Worm (Caenorhabditis elegans): ENCODE data around the gene twk-43.

DNA sequence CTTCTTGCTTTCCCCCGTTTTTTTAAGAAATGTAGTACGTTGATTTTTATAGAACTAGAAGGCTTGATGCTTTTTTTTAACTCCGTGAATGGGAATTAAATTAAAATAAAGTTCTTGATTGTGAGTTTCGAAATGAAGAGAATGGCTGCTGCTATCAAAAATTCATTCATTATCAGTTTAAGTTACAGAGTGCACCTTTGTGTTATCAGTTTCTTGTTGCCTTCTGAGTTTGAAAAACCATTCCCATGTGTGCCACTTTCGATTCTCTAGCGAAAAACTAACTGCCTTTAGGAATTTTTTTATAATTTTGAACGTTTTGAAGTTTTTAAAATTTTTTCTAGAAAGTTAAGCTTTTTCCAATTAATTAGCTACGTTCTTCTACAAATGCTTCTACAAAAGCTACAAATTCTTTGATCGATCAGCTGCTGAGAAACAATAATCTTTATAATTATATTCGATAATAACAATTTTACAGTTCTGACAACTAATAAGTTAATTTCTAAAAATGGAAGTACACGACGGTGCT lies 41.4 kb upstream of the twk-43 start, which contains the start of gene C26E1.2:
- TF ChIP-seq unc-62 (GFP tag; optimal IDR thresholded peaks at IDR 0.05) (no peak), mab-5 (tag; optimal IDR thresholded peaks at IDR 0.05) (no peak)

Data from whole organism, mixed stage, embryonic.